Worm (Caenorhabditis elegans): ENCODE results near the gene arle-14.

The arle-14 gene

ce11 chrIII:5692690-5693089 lies at the start of gene arle-14, which contains the start of gene abi-1:
Gene arle-14, plus strand, starts transcription at chrIII:5692906.
Gene abi-1, minus strand, starts transcription at chrIII:5692740.
- no peak for TF ChIP-seq pes-1 (GFP tag; IDR thresholded peaks at IDR 0.05)
- peak; percentile 61 for TF ChIP-seq F13C5.2 (tag; optimal IDR thresholded peaks at IDR 0.05)

- TF ChIP-seq pes-1 (GFP tag; IDR thresholded peaks at IDR 0.05) (0 out of 2 replicates have a peak, but pooled peaks have one; percentile 29), B0310.2 (tag; optimal IDR thresholded peaks at IDR 0.05) (no peak), flt-1 (GFP tag; IDR thresholded peaks at IDR 0.05) (no peak), ets-7 (tag; optimal IDR thresholded peaks at IDR 0.05) (no peak), tbx-11 (GFP tag; IDR thresholded peaks at IDR 0.05) (no peak)
Measured at ce11 chrIII:5653692-5654105, 39.0 kb upstream of the arle-14 start.

DNA sequence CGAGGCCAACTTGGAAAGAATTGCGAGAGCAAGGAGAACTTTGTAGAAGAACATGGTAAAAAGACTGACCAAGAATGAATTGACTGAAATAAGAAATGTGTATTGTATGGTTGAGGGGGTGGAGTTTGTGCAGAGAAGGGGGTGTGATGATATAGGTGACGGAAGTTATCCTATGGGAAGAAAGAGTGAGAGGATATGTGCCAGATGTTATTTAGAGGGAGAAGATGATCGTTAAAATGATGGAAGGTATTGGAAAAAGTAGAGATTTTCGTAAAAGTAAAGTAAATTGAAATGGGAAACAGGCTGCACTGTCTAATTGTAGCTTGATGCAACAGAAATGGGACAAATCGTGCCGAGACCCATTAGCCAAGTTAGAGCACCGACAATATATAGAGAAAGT lies 35.8 kb upstream of the arle-14 start, which contains the start of gene sdz-21:
TSS of gene sdz-21 (minus strand) at position 101 of the 400 bp plus-strand sequence.
- TF ChIP-seq tbx-37 (GFP tag; conservative IDR thresholded peaks at IDR 0.05) (no peak), ceh-13 (GFP tag; optimal IDR thresholded peaks at IDR 0.05) (no peak), pes-1 (GFP tag; IDR thresholded peaks at IDR 0.05) (no peak), hmg-4 (GFP tag; optimal IDR thresholded peaks at IDR 0.05) (no peak), sea-1 (GFP tag; conservative IDR thresholded peaks at IDR 0.05) (no peak), ceh-36 (tag; optimal IDR thresholded peaks at IDR 0.05) (no peak), F13C5.2 (tag; optimal IDR thresholded peaks at IDR 0.05) (no peak), flt-1 (GFP tag; IDR thresholded peaks at IDR 0.05) (no peak), tra-4 (tag; optimal IDR thresholded peaks at IDR 0.05) (no peak), tbx-11 (GFP tag; IDR thresholded peaks at IDR 0.05) (no peak), hmbx-1 (tag; optimal IDR thresholded peaks at IDR 0.05) (no peak), hnd-1 (tag; optimal IDR thresholded peaks at IDR 0.05) (no peak), ets-7 (tag; optimal IDR thresholded peaks at IDR 0.05) (no peak), B0310.2 (tag; optimal IDR thresholded peaks at IDR 0.05) (no peak), ama-1 (optimal IDR thresholded peaks at IDR 0.05) (no peak), aly-1 (tag; optimal IDR thresholded peaks at IDR 0.05) (no peak), scrt-1 (GFP tag; IDR thresholded peaks at IDR 0.05) (no peak)

- TF ChIP-seq sea-1 (GFP tag; conservative IDR thresholded peaks at IDR 0.05) = no peak
- no peak for TF ChIP-seq ama-1 (optimal IDR thresholded peaks at IDR 0.05)
- no peak for TF ChIP-seq pes-1 (GFP tag; IDR thresholded peaks at IDR 0.05)
- TF ChIP-seq ceh-13 (GFP tag; optimal IDR thresholded peaks at IDR 0.05) = no peak
- no peak for TF ChIP-seq B0310.2 (tag; optimal IDR thresholded peaks at IDR 0.05)
- TF ChIP-seq aly-1 (tag; optimal IDR thresholded peaks at IDR 0.05) = no peak
- TF ChIP-seq F13C5.2 (tag; optimal IDR thresholded peaks at IDR 0.05) = no peak
- no peak for TF ChIP-seq tbx-37 (GFP tag; conservative IDR thresholded peaks at IDR 0.05)
- no peak for TF ChIP-seq scrt-1 (GFP tag; IDR thresholded peaks at IDR 0.05)
- no peak for TF ChIP-seq tra-4 (tag; optimal IDR thresholded peaks at IDR 0.05)
- TF ChIP-seq hmbx-1 (tag; optimal IDR thresholded peaks at IDR 0.05) = no peak
- no peak for TF ChIP-seq ceh-36 (tag; optimal IDR thresholded peaks at IDR 0.05)
- TF ChIP-seq hmg-4 (GFP tag; optimal IDR thresholded peaks at IDR 0.05) = no peak
- no peak for TF ChIP-seq tbx-11 (GFP tag; IDR thresholded peaks at IDR 0.05)
- no peak for TF ChIP-seq flt-1 (GFP tag; IDR thresholded peaks at IDR 0.05)
- TF ChIP-seq ets-7 (tag; optimal IDR thresholded peaks at IDR 0.05) = no peak
- TF ChIP-seq hnd-1 (tag; optimal IDR thresholded peaks at IDR 0.05) = no peak
Measured at ce11 chrIII:5660976-5661375, 31.7 kb upstream of the arle-14 start, which contains the start of gene F54E7.6. Gene F54E7.6, minus strand, starts transcription at chrIII:5661085.

ce11 chrIII:5663521-5663920 lies 29.2 kb upstream of the arle-14 start:
- no peak for TF ChIP-seq scrt-1 (GFP tag; IDR thresholded peaks at IDR 0.05)
- no peak for TF ChIP-seq ama-1 (optimal IDR thresholded peaks at IDR 0.05)
- TF ChIP-seq hmg-4 (GFP tag; optimal IDR thresholded peaks at IDR 0.05) = no peak
- no peak for TF ChIP-seq ceh-13 (GFP tag; optimal IDR thresholded peaks at IDR 0.05)

DNA sequence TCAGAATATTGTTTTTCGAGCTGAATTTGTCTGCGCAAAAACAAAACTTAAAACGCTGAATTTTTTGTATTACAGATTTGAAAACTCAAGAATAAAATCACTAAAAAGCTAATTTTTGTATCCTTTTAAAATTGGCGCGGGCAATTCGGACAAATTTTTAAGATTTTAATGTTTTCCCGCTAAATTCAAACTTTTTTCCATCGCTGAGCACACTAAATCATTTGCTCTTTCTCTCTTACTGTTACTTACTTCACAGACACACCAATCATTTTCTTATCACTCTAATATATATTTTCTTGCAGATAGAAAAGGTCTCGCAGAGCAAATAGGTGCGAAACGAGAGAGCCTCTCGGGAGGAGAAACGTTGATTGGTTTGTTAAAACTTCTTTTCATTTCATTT lies 28.8 kb upstream of the arle-14 start, which contains the start of gene par-3:
TSS of gene par-3 (plus strand) at position 301 of the 400 bp plus-strand sequence.
- TF ChIP-seq B0310.2 (tag; optimal IDR thresholded peaks at IDR 0.05) = no peak
- no peak for TF ChIP-seq ceh-36 (tag; optimal IDR thresholded peaks at IDR 0.05)
- no peak for TF ChIP-seq flt-1 (GFP tag; IDR thresholded peaks at IDR 0.05)
- no peak for TF ChIP-seq scrt-1 (GFP tag; IDR thresholded peaks at IDR 0.05)
- TF ChIP-seq tbx-37 (GFP tag; conservative IDR thresholded peaks at IDR 0.05) = no peak
- TF ChIP-seq ets-7 (tag; optimal IDR thresholded peaks at IDR 0.05) = no peak
- no peak for TF ChIP-seq hnd-1 (tag; optimal IDR thresholded peaks at IDR 0.05)
- TF ChIP-seq tra-4 (tag; optimal IDR thresholded peaks at IDR 0.05) = no peak
- no peak for TF ChIP-seq ceh-13 (GFP tag; optimal IDR thresholded peaks at IDR 0.05)
- no peak for TF ChIP-seq F13C5.2 (tag; optimal IDR thresholded peaks at IDR 0.05)
- no peak for TF ChIP-seq pes-1 (GFP tag; IDR thresholded peaks at IDR 0.05)
- TF ChIP-seq hmg-4 (GFP tag; optimal IDR thresholded peaks at IDR 0.05) = no peak
- no peak for TF ChIP-seq aly-1 (tag; optimal IDR thresholded peaks at IDR 0.05)
- no peak for TF ChIP-seq ama-1 (optimal IDR thresholded peaks at IDR 0.05)
- TF ChIP-seq tbx-11 (GFP tag; IDR thresholded peaks at IDR 0.05) = no peak

ce11 chrIII:5665278-5665677 lies 27.4 kb upstream of the arle-14 start:
- no peak for TF ChIP-seq scrt-1 (GFP tag; IDR thresholded peaks at IDR 0.05)
- TF ChIP-seq pes-1 (GFP tag; IDR thresholded peaks at IDR 0.05) = no peak
- TF ChIP-seq hmg-4 (GFP tag; optimal IDR thresholded peaks at IDR 0.05) = no peak
- no peak for TF ChIP-seq hmbx-1 (tag; optimal IDR thresholded peaks at IDR 0.05)
- TF ChIP-seq sea-1 (GFP tag; conservative IDR thresholded peaks at IDR 0.05) = no peak
- TF ChIP-seq ceh-13 (GFP tag; optimal IDR thresholded peaks at IDR 0.05) = no peak

ce11 chrIII:5665710-5666109 lies 27.0 kb upstream of the arle-14 start:
- TF ChIP-seq ama-1 (optimal IDR thresholded peaks at IDR 0.05) = no peak
- TF ChIP-seq ets-7 (tag; optimal IDR thresholded peaks at IDR 0.05) = no peak
- no peak for TF ChIP-seq ceh-36 (tag; optimal IDR thresholded peaks at IDR 0.05)
- TF ChIP-seq pes-1 (GFP tag; IDR thresholded peaks at IDR 0.05) = no peak
- no peak for TF ChIP-seq hmbx-1 (tag; optimal IDR thresholded peaks at IDR 0.05)
- TF ChIP-seq aly-1 (tag; optimal IDR thresholded peaks at IDR 0.05) = no peak
- no peak for TF ChIP-seq tra-4 (tag; optimal IDR thresholded peaks at IDR 0.05)
- TF ChIP-seq scrt-1 (GFP tag; IDR thresholded peaks at IDR 0.05) = no peak
- TF ChIP-seq hnd-1 (tag; optimal IDR thresholded peaks at IDR 0.05) = no peak
- no peak for TF ChIP-seq tbx-37 (GFP tag; conservative IDR thresholded peaks at IDR 0.05)
- no peak for TF ChIP-seq tbx-11 (GFP tag; IDR thresholded peaks at IDR 0.05)
- TF ChIP-seq flt-1 (GFP tag; IDR thresholded peaks at IDR 0.05) = no peak
- no peak for TF ChIP-seq hmg-4 (GFP tag; optimal IDR thresholded peaks at IDR 0.05)
- no peak for TF ChIP-seq F13C5.2 (tag; optimal IDR thresholded peaks at IDR 0.05)
- no peak for TF ChIP-seq sea-1 (GFP tag; conservative IDR thresholded peaks at IDR 0.05)
- no peak for TF ChIP-seq ceh-13 (GFP tag; optimal IDR thresholded peaks at IDR 0.05)
- TF ChIP-seq B0310.2 (tag; optimal IDR thresholded peaks at IDR 0.05) = no peak

Measured in whole organism, early embryonic.